Fruit fly (Drosophila melanogaster): ENCODE measurements around the gene CG12637.
A peak's percentile ranks its signal among the peaks of the same experiment; 100 is the strongest.

The CG12637 gene

DNA sequence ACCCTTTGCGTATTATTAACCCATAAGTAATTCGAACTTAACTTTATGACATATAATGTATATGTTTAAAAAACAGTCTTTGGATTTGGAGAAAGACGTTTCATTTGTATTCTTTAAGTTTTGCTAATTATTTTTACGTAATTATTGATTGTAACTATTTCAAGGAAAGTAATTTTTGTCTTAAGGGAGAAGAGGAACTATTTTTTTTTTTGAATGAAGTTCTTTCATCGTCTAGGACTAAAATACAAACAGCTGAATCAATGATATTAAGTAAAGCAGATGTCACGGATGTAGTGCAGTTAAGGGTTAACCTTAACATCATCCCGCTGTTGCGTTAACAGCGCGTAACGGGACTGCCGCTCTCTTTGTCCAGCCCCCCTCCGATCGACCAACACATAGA lies 44.4 kb downstream of the CG12637 start (continued):
- TF ChIP-seq Dref (GFP tag; IDR thresholded peaks at IDR 0.05) (no peak), eyg (GFP tag; optimal IDR thresholded peaks at IDR 0.05) (no peak), az2 (GFP tag; optimal IDR thresholded peaks at IDR 0.05) (peak; percentile 41), Hsf (GFP tag; optimal IDR thresholded peaks at IDR 0.05) (peak; percentile 61), CG4854 (GFP tag; optimal IDR thresholded peaks at IDR 0.05) (no peak), HLH4C (GFP tag; IDR thresholded peaks at IDR 0.05; ENCODE audit: partially characterized antibody) (no peak), shn (GFP tag; optimal IDR thresholded peaks at IDR 0.05) (no peak), Sox102F (GFP tag; optimal IDR thresholded peaks at IDR 0.05) (peak; percentile 43), CG18011 (GFP tag; optimal IDR thresholded peaks at IDR 0.05) (no peak), sd (tag; optimal IDR thresholded peaks at IDR 0.05) (no peak), NK7.1 (GFP tag; optimal IDR thresholded peaks at IDR 0.05) (peak; percentile 43), Scr (GFP tag; IDR thresholded peaks at IDR 0.05; ENCODE audit: partially characterized antibody) (no peak), CG9876 (GFP tag; optimal IDR thresholded peaks at IDR 0.05) (no peak), CG10321 (GFP tag; IDR thresholded peaks at IDR 0.05) (no peak), nom (GFP tag; optimal IDR thresholded peaks at IDR 0.05) (no peak), wor (GFP tag; IDR thresholded peaks at IDR 0.05) (no peak), CG1603 (tag; optimal IDR thresholded peaks at IDR 0.05) (no peak), CG17802 (tag; optimal IDR thresholded peaks at IDR 0.05) (no peak), CG12659 (GFP tag; optimal IDR thresholded peaks at IDR 0.05) (peak; percentile 42), PHDP (tag; optimal IDR thresholded peaks at IDR 0.05) (peak; percentile 54), CG7928 (GFP tag; optimal IDR thresholded peaks at IDR 0.05) (no peak), zfh2 (GFP tag; optimal IDR thresholded peaks at IDR 0.05) (no peak), TFAM (GFP tag; optimal IDR thresholded peaks at IDR 0.05) (no peak), CG9817 (tag; optimal IDR thresholded peaks at IDR 0.05) (peak; percentile 11), Tbp (GFP tag; optimal IDR thresholded peaks at IDR 0.05) (no peak), CG1832 (GFP tag; optimal IDR thresholded peaks at IDR 0.05) (no peak), Pdp1 (GFP tag; optimal IDR thresholded peaks at IDR 0.05) (peak in 1 of 2 experiments; percentile 25), CG2678 (tag; optimal IDR thresholded peaks at IDR 0.05) (peak; percentile 80), CG14667 (GFP tag; IDR thresholded peaks at IDR 0.05) (no peak), CG18764 (GFP tag; optimal IDR thresholded peaks at IDR 0.05) (no peak), inv (GFP tag; IDR thresholded peaks at IDR 0.05; ENCODE audit: partially characterized antibody) (no peak), CG16813 (GFP tag; IDR thresholded peaks at IDR 0.05; ENCODE audit: partially characterized antibody) (no peak), CHES-1-like (GFP tag; optimal IDR thresholded peaks at IDR 0.05) (no peak), Doc3 (GFP tag; IDR thresholded peaks at IDR 0.05; ENCODE audit: partially characterized antibody) (no peak), yki (optimal IDR thresholded peaks at IDR 0.05) (no peak), wek (GFP tag; optimal IDR thresholded peaks at IDR 0.05) (no peak), grau (tag; optimal IDR thresholded peaks at IDR 0.05) (peak; percentile 59), CG12219 (GFP tag; optimal IDR thresholded peaks at IDR 0.05) (no peak), CG14710 (tag; optimal IDR thresholded peaks at IDR 0.05) (peak; percentile 43), CG1647 (GFP tag; optimal IDR thresholded peaks at IDR 0.05) (no peak), ind (GFP tag; optimal IDR thresholded peaks at IDR 0.05) (peak; percentile 32), CG1602 (GFP tag; optimal IDR thresholded peaks at IDR 0.05) (no peak), cas (GFP tag; IDR thresholded peaks at IDR 0.05) (no peak), Taf1 (GFP tag; IDR thresholded peaks at IDR 0.05) (peak; percentile 17; the same call in 1 of the 2 replicates), Gsc (GFP tag; IDR thresholded peaks at IDR 0.05) (no peak), CG3065 (GFP tag; optimal IDR thresholded peaks at IDR 0.05) (no peak), CG10979 (tag; optimal IDR thresholded peaks at IDR 0.05) (peak; percentile 59), CG12155 (GFP tag; optimal IDR thresholded peaks at IDR 0.05) (peak; percentile 13), Blimp-1 (GFP tag; optimal IDR thresholded peaks at IDR 0.05) (peak; percentile 45), kay (GFP tag; optimal IDR thresholded peaks at IDR 0.05) (no peak), CG32767 (GFP tag; IDR thresholded peaks at IDR 0.05) (no peak)
